Worm (Caenorhabditis elegans): Measurements from ENCODE around the gene F35E8.13.
"Not testable (repeated sequence)": the region's sequence is repeated elsewhere in the genome, so short reads cannot be mapped to it uniquely, and the experiment has no call there.

F35E8.13 gene

DNA sequence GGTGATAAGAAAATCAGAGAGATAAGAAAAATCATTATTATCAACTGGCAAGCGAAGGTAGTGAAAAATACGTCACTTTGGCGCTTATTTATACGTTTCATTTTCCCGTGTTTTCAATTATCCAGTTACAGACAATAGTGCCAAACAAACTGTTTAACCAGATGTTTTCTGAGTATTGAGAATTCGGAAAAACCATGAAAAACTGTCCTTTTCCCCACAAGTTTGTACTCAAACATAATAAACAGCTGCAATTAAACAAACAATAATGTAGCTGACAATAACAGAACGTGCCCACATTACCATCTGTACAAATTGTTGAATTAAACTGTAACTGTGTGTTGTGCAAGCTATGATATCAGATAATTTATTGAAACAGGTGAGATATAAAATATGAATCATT is 17.5 kb upstream of the F35E8.13 start, which contains the start of the genes F35E8.1 and F35E8.2:
Gene F35E8.1 (minus strand): TSS at position 101 of the 400 bp plus-strand sequence.
Gene F35E8.2 (plus strand): TSS at position 132 of the 400 bp plus-strand sequence.
- not testable (repeated sequence) for TF ChIP-seq daf-16 (GFP tag; optimal IDR thresholded peaks at IDR 0.05)
- peak; percentile 46 for TF ChIP-seq daf-16 (tag; optimal IDR thresholded peaks at IDR 0.05)
- TF ChIP-seq dmd-6 (GFP tag; IDR thresholded peaks at IDR 0.05) = 0 out of 2 replicates have a peak, but pooled peaks have one; percentile 14

DNA sequence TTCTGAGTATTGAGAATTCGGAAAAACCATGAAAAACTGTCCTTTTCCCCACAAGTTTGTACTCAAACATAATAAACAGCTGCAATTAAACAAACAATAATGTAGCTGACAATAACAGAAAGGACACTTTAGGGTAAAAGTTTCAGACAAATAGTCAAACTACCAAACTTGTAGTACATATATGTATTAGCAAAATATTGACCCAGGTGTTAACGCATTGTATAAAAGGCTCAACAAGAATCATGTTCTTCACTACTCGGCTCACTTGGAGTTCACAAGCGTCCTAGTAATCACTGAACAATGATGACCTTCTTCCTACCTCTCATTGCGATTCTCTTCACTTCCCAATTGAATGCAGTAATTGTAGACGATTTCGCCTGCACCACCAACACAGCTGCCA is 11.2 kb upstream of the F35E8.13 start, which contains the start of gene F35E8.6:
Gene F35E8.6 (plus strand): TSS at position 301 of the 400 bp plus-strand sequence.
- TF ChIP-seq zag-1 (tag; optimal IDR thresholded peaks at IDR 0.05) = no peak
- no peak for TF ChIP-seq nhr-28 (tag; optimal IDR thresholded peaks at IDR 0.05)
- TF ChIP-seq duxl-1 (tag; optimal IDR thresholded peaks at IDR 0.05; ENCODE audit: poor library complexity) = no peak
- no peak for TF ChIP-seq hmg-1.1 (GFP tag; IDR thresholded peaks at IDR 0.05)
- TF ChIP-seq ces-1 (GFP tag; optimal IDR thresholded peaks at IDR 0.05) = no peak
- no peak for TF ChIP-seq vab-7 (GFP tag; IDR thresholded peaks at IDR 0.05)
- no peak for TF ChIP-seq pha-4 (GFP tag; IDR thresholded peaks at IDR 0.05)
- TF ChIP-seq pha-4 (tag; optimal IDR thresholded peaks at IDR 0.05) = no peak
- no peak for TF ChIP-seq Y105C5A.15 (GFP tag; IDR thresholded peaks at IDR 0.05)
- no peak for TF ChIP-seq mdt-29 (GFP tag; IDR thresholded peaks at IDR 0.05)
- TF ChIP-seq daf-16 (GFP tag; optimal IDR thresholded peaks at IDR 0.05) = no peak
- no peak for TF ChIP-seq daf-16 (tag; optimal IDR thresholded peaks at IDR 0.05)
- no peak for TF ChIP-seq skn-1 (tag; optimal IDR thresholded peaks at IDR 0.05)
- TF ChIP-seq ceh-32 (tag; optimal IDR thresholded peaks at IDR 0.05; ENCODE audit: poor library complexity) = no peak
- TF ChIP-seq snpc-4 (tag; optimal IDR thresholded peaks at IDR 0.05) = no peak
- TF ChIP-seq dve-1 (tag; optimal IDR thresholded peaks at IDR 0.05; ENCODE audit: insufficient read depth) = no peak
- TF ChIP-seq ceh-82 (tag; optimal IDR thresholded peaks at IDR 0.05) = no peak
- no peak for TF ChIP-seq nhr-41 (GFP tag; IDR thresholded peaks at IDR 0.05)
- no peak for TF ChIP-seq mep-1 (tag; optimal IDR thresholded peaks at IDR 0.05)

DNA sequence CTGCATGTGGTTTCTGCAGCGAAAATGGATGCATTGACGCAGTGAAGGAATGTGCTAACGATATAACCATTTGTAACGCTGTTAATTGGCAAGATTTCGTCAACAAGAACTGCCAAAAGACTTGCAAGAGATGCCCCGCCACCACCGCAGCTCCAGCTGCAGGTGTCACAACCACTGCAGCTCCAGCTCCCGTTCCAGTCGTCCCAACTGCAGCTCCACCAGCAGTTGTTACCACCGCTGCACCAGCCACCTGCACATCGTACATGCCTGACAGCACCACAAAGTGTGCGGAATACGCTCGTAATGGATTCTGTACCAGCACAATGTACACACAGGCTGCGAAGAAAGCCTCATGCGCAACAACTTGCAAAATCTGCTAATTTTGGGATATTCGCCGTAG is 10.4 kb upstream of the F35E8.13 start:
- TF ChIP-seq ceh-62 (tag; optimal IDR thresholded peaks at IDR 0.05) = no peak
- TF ChIP-seq set-16 (GFP tag; IDR thresholded peaks at IDR 0.05) = peak; percentile 58
- TF ChIP-seq dmd-9 (GFP tag; IDR thresholded peaks at IDR 0.05) = no peak

DNA sequence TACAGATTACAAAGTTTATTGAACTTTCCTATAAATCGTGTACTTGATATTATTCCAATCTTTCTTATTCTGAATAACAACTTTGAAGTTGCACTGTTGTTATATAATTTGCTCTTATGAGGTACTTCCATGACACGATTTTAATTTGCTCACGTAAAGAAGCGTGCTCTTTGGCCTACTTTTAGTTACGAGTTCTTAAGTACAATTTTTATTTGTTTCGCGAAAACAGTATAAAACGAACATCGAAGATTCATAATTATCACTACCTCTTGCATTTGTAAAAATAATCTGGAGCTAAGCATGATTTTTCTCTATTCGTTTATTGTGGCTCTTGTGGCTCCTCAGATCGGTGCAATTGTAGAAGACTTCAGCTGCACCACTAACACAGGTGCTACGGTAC is 9.4 kb upstream of the F35E8.13 start, which contains the start of gene F35E8.7:
Gene F35E8.7 (plus strand): TSS at position 301 of the 400 bp plus-strand sequence.
- TF ChIP-seq php-3 (GFP tag; IDR thresholded peaks at IDR 0.05) = no peak
- no peak for TF ChIP-seq nhr-111 (GFP tag; optimal IDR thresholded peaks at IDR 0.05)

DNA sequence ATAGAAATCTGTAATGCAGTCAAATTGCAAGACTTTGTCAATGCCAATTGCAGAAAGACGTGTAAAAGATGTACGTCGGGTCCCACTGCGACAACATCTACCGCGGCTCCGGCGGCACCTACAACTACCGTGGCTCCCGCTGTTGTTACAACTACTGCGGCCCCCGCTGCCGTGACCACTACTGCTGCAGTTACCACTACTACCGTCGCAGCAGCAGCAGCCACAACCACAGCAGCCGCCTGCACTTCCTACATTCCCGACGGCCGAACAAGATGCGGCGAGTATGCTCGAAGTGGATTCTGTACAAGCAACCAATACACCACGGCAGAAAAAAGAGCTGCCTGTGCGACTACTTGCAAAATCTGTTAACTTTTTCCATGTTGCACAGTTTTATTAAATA is 8.3 kb upstream of the F35E8.13 start:
- TF ChIP-seq Y5F2A.4 (GFP tag; optimal IDR thresholded peaks at IDR 0.05) (no peak), nhr-237 (tag; optimal IDR thresholded peaks at IDR 0.05) (no peak), set-16 (GFP tag; IDR thresholded peaks at IDR 0.05) (peak; percentile 57), Y48G9A.11 (GFP tag; IDR thresholded peaks at IDR 0.05) (no peak), dmd-8 (GFP tag; IDR thresholded peaks at IDR 0.05) (0 out of 2 replicates have a peak, but pooled peaks have one; percentile 23), mxl-2 (GFP tag; conservative IDR thresholded peaks at IDR 0.05) (no peak)

DNA sequence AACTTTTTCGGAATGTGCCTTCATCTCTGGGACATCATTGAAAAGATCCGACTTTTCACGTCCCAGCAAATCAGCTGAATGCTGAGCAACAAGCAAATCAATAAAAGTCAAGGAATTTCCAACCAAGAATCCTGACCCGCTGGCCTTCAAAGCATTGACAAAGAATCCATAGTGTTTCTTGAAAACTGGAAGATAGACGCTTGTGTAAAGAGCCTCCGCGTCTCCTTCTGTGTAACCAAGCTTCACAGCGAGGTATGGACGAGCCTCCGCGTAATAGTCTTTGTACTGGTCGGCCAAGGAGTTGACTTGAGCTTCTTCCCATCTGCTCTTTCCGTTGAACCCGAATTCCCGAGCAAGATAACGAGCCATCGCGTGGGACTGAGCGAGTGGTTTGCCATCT is 7.8 kb upstream of the F35E8.13 start:
- TF ChIP-seq egl-27 (tag; optimal IDR thresholded peaks at IDR 0.05) = no peak
- no peak for TF ChIP-seq lsy-2 (tag; optimal IDR thresholded peaks at IDR 0.05)
- TF ChIP-seq nhr-10 (tag; optimal IDR thresholded peaks at IDR 0.05) = no peak
- TF ChIP-seq zfp-3 (GFP tag; conservative IDR thresholded peaks at IDR 0.05) = no peak
- no peak for TF ChIP-seq ama-1 (optimal IDR thresholded peaks at IDR 0.05)
- no peak for TF ChIP-seq ctbp-1 (GFP tag; IDR thresholded peaks at IDR 0.05)
- peak in 1 of 2 experiments; percentile 92 for TF ChIP-seq unc-62 (GFP tag; optimal IDR thresholded peaks at IDR 0.05 in 1 of 2)
- no peak for TF ChIP-seq unc-62 (tag; optimal IDR thresholded peaks at IDR 0.05)

Measured in whole organism, L4 larva.